Fruit fly (Drosophila melanogaster): Measurements from ENCODE around the gene CG6040.

dm6 chr3R:19060173-19060572, 36.6 kb upstream of the CG6040 start:
- no peak for TF ChIP-seq CG8478 (optimal IDR thresholded peaks at IDR 0.05)
- TF ChIP-seq Dll (optimal IDR thresholded peaks at IDR 0.05) = no peak
- TF ChIP-seq pan (optimal IDR thresholded peaks at IDR 0.05) = no peak
- no peak for TF ChIP-seq EcR (GFP tag; optimal IDR thresholded peaks at IDR 0.05)
- TF ChIP-seq usp (GFP tag; optimal IDR thresholded peaks at IDR 0.05) = no peak
- no peak for TF ChIP-seq psq (optimal IDR thresholded peaks at IDR 0.05)

All from whole organism.